Fruit fly (Drosophila melanogaster): ENCODE data around the gene NPF.

The NPF gene

DNA sequence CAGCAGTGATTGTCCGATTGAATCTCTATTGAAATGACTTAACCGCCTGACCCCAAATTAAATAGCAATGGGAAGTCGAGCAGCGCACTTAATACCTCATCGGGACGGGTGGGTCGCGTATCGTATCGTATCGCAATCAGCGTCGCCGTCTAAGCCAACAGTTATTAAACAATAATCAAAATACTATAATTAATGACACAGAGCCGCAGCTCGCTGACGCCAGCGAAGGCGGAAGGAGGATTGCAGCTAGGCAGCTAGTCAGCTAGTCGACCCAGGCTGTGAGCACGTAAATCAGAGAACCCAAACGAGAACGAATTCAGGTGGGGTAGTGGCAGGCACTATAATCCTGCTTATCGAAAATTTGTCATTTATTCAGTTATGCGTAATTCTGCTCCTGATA, at the start of gene NPF:
NPF (plus strand) TSS at position 301 of the 400 bp plus-strand sequence.
- TF ChIP-seq rn (GFP tag; IDR thresholded peaks at IDR 0.05) (no peak), D1 (tag; optimal IDR thresholded peaks at IDR 0.05) (no peak), CG32121 (GFP tag; IDR thresholded peaks at IDR 0.05) (no peak), CG8159 (tag; optimal IDR thresholded peaks at IDR 0.05) (no peak), CG9948 (tag; optimal IDR thresholded peaks at IDR 0.05) (no peak), CG17806 (tag; optimal IDR thresholded peaks at IDR 0.05) (no peak), gl (tag; optimal IDR thresholded peaks at IDR 0.05) (no peak), fd96Ca (GFP tag; IDR thresholded peaks at IDR 0.05) (no peak)

DNA sequence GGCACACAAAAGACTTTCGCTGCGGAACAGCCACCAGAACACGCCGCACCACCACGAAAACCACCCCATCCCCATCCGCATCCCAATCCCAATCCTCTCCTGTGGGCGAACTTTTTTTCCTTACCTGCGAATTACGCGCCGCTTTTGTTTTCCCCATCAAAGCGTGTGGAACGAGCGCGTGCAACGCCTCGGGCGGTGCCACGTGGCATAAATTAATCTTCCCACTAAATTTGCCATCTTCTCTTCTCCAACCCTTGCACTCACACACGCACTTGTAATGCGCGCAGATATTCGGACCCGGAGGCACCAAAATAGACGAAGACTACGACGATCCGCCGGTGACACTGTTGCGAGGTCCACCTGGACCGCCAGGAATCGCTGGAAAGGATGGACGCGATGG, 44.2 kb upstream of the NPF start:
- no peak for TF ChIP-seq CG4496 (GFP tag; IDR thresholded peaks at IDR 0.05)
- no peak for TF ChIP-seq rn (GFP tag; IDR thresholded peaks at IDR 0.05)
- TF ChIP-seq CG14655 (GFP tag; optimal IDR thresholded peaks at IDR 0.05): no peak
- no peak for TF ChIP-seq CG8159 (tag; optimal IDR thresholded peaks at IDR 0.05)
- TF ChIP-seq EcR (GFP tag; optimal IDR thresholded peaks at IDR 0.05): no peak
- no peak for TF ChIP-seq CG13204 (GFP tag; optimal IDR thresholded peaks at IDR 0.05)
- no peak for TF ChIP-seq Pif1A (GFP tag; optimal IDR thresholded peaks at IDR 0.05)
- TF ChIP-seq Ets98B (GFP tag; IDR thresholded peaks at IDR 0.05): no peak
- TF ChIP-seq CG9948 (tag; optimal IDR thresholded peaks at IDR 0.05): no peak

DNA sequence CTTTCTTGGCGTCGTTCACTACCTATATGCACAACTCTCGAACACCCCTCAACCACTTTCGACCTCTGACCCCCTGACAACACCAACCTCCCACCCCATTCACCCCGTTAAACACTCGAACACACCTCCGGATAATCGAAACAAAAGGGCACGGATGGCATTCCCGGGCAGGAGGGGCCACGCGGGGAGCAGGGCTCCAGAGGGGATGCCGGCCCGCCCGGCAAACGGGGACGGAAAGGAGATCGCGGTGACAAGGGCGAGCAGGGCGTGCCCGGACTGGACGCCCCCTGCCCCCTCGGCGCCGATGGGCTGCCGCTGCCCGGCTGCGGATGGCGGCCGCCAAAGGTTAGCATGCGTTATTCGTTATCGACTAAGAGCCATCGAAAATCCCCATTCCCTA, 39.7 kb upstream of the NPF start:
- no peak for TF ChIP-seq CG8301 (tag; optimal IDR thresholded peaks at IDR 0.05)
- TF ChIP-seq CG14655 (GFP tag; optimal IDR thresholded peaks at IDR 0.05): no peak
- TF ChIP-seq CG34367 (tag; optimal IDR thresholded peaks at IDR 0.05): no peak

DNA sequence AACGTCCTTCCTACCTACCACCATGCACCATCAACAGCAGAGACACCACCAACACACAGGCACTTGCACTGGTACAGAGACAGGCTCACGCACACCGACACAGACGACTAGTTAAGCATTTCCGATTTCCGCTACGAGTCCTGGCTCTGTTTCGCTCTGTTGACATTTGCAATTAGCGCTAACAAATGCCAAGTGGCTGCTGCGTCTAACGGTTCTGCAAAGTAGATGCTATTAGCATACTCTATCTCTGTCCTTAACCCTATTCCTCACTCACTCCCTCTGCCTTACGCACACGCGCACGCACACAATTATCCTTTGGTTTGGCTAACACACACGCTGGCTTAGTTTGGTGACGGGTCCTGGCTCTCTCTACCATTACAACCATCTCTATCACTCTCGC, 38.5 kb upstream of the NPF start:
- TF ChIP-seq gl (tag; optimal IDR thresholded peaks at IDR 0.05): no peak
- no peak for TF ChIP-seq rn (GFP tag; IDR thresholded peaks at IDR 0.05)
- no peak for TF ChIP-seq CG4496 (GFP tag; IDR thresholded peaks at IDR 0.05)
- TF ChIP-seq CG17806 (tag; optimal IDR thresholded peaks at IDR 0.05): no peak
- no peak for TF ChIP-seq D1 (tag; optimal IDR thresholded peaks at IDR 0.05)
- no peak for TF ChIP-seq CG14655 (GFP tag; optimal IDR thresholded peaks at IDR 0.05)
- TF ChIP-seq Snoo (tag; optimal IDR thresholded peaks at IDR 0.05): no peak
- no peak for TF ChIP-seq CG34367 (tag; optimal IDR thresholded peaks at IDR 0.05)
- TF ChIP-seq EcR (GFP tag; optimal IDR thresholded peaks at IDR 0.05): no peak
- TF ChIP-seq CG8159 (tag; optimal IDR thresholded peaks at IDR 0.05): no peak
- TF ChIP-seq CG8301 (tag; optimal IDR thresholded peaks at IDR 0.05): no peak
- no peak for TF ChIP-seq CG10348 (GFP tag; IDR thresholded peaks at IDR 0.05)
- no peak for TF ChIP-seq fd96Ca (GFP tag; IDR thresholded peaks at IDR 0.05)
- TF ChIP-seq Pif1A (GFP tag; optimal IDR thresholded peaks at IDR 0.05): no peak
- no peak for TF ChIP-seq Ets98B (GFP tag; IDR thresholded peaks at IDR 0.05)
- TF ChIP-seq Pif1B (GFP tag; optimal IDR thresholded peaks at IDR 0.05): no peak
- TF ChIP-seq CG9948 (tag; optimal IDR thresholded peaks at IDR 0.05): no peak
- TF ChIP-seq CG13204 (GFP tag; optimal IDR thresholded peaks at IDR 0.05): no peak

DNA sequence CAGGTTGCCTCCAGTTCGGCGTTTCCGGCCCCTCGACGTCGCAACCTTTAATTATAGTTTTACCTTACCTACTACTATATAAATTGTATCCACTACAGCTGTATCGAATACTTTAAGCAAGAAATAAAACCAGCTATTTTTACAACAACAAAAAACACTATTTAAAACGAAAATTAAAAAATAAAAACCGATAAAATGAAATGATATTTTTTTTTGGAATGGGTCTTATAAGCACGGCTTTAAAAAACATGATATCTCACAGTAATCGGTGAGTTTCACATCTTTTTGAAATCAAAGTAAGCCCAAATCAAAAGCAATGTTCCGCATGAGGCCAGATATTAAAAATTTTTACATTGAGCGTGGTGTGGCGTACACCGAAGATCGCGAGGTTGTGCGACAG, 37.8 kb upstream of the NPF start, which contains the start of gene CG14891:
CG14891 (plus strand) TSS at position 301 of the 400 bp plus-strand sequence.
- TF ChIP-seq CG8159 (tag; optimal IDR thresholded peaks at IDR 0.05) (no peak), CG14655 (GFP tag; optimal IDR thresholded peaks at IDR 0.05) (no peak), CG4496 (GFP tag; IDR thresholded peaks at IDR 0.05) (no peak), CG13204 (GFP tag; optimal IDR thresholded peaks at IDR 0.05) (no peak), Pif1B (GFP tag; optimal IDR thresholded peaks at IDR 0.05) (no peak), CG10348 (GFP tag; IDR thresholded peaks at IDR 0.05) (no peak), CG8301 (tag; optimal IDR thresholded peaks at IDR 0.05) (no peak), Pif1A (GFP tag; optimal IDR thresholded peaks at IDR 0.05) (no peak), CG34367 (tag; optimal IDR thresholded peaks at IDR 0.05) (no peak)

DNA sequence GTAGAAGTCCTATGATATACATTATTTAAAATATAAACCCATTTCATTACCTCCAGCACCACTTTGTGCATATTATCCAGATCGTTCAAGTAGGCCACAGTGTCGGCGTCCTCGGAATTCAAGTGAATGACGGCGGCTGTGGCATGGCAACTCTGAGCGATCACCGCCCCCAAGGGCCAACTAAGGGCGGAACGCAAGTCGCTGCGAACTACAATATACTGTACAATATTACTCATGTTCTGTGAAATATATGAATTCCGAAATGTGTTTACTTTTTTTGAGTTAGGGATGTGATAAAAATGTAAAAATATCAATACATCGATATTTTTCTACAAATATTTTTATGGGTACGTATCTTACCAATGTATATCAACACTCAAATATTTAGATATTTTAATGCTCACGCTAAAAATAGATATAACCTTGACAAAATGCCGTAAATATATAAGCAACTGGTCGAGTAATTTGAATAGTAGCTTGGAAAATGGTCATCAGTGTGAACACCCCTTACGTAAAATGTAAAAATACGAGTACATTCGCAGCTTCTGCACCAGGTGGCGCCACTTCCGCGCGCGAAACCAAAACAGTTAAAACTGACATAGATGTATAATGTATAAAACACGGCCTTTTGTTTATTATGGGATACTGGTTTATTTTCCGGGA, 35.4 kb upstream of the NPF start, which contains the start of gene CG14903:
CG14903 (minus strand) TSS at position 270 of the 663 bp plus-strand sequence.
- TF ChIP-seq CG13204 (GFP tag; optimal IDR thresholded peaks at IDR 0.05) (no peak), CG10348 (GFP tag; IDR thresholded peaks at IDR 0.05) (no peak), rn (GFP tag; IDR thresholded peaks at IDR 0.05) (no peak), CG9948 (tag; optimal IDR thresholded peaks at IDR 0.05) (no peak), gl (tag; optimal IDR thresholded peaks at IDR 0.05) (no peak), Ets98B (GFP tag; IDR thresholded peaks at IDR 0.05) (no peak), CG32121 (GFP tag; IDR thresholded peaks at IDR 0.05) (no peak), Pif1A (GFP tag; optimal IDR thresholded peaks at IDR 0.05) (no peak), CG8301 (tag; optimal IDR thresholded peaks at IDR 0.05) (no peak), CG4496 (GFP tag; IDR thresholded peaks at IDR 0.05) (no peak), EcR (GFP tag; optimal IDR thresholded peaks at IDR 0.05) (no peak), D1 (tag; optimal IDR thresholded peaks at IDR 0.05) (no peak), CG12605 (GFP tag; IDR thresholded peaks at IDR 0.05) (no peak), Pif1B (GFP tag; optimal IDR thresholded peaks at IDR 0.05) (no peak), CG17806 (tag; optimal IDR thresholded peaks at IDR 0.05) (no peak), CG34367 (tag; optimal IDR thresholded peaks at IDR 0.05) (no peak), CG15710 (tag; optimal IDR thresholded peaks at IDR 0.05) (no peak), CG8159 (tag; optimal IDR thresholded peaks at IDR 0.05) (no peak)

DNA sequence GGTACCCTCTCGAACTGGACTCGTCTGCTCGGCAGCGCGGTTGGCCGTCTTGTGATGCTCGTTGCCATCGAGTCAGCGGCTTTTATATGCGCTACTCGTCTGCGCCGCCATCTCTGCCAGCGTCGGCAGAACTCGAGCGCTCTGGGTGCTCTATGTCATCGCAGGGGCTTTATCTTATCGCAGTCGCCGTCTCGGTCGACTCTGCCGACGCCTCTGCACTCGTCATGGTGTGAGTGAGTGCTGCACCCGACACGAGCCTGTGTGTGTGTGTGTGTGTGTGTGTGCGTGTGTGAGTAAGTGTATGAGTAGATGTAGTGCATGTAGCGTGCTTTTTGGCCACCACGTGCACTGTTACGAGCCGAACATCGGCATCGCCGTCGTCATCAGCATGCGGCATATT, 25.4 kb upstream of the NPF start, which contains the start of gene Scp2:
Scp2 (minus strand) TSS at position 59 of the 400 bp plus-strand sequence.
- TF ChIP-seq EcR (GFP tag; optimal IDR thresholded peaks at IDR 0.05) (no peak), CG4496 (GFP tag; IDR thresholded peaks at IDR 0.05) (no peak), CG9948 (tag; optimal IDR thresholded peaks at IDR 0.05) (no peak), CG15710 (tag; optimal IDR thresholded peaks at IDR 0.05) (no peak), CG8159 (tag; optimal IDR thresholded peaks at IDR 0.05) (no peak), CG10348 (GFP tag; IDR thresholded peaks at IDR 0.05) (no peak), CG14655 (GFP tag; optimal IDR thresholded peaks at IDR 0.05) (no peak), Ets98B (GFP tag; IDR thresholded peaks at IDR 0.05) (no peak), CG8301 (tag; optimal IDR thresholded peaks at IDR 0.05) (no peak), Snoo (tag; optimal IDR thresholded peaks at IDR 0.05) (no peak), Pif1A (GFP tag; optimal IDR thresholded peaks at IDR 0.05) (no peak), CG13204 (GFP tag; optimal IDR thresholded peaks at IDR 0.05) (no peak), fd96Ca (GFP tag; IDR thresholded peaks at IDR 0.05) (no peak), CG17806 (tag; optimal IDR thresholded peaks at IDR 0.05) (no peak), CG34367 (tag; optimal IDR thresholded peaks at IDR 0.05) (no peak), Pif1B (GFP tag; optimal IDR thresholded peaks at IDR 0.05) (no peak)

All from whole organism, pupa.